Fruit fly (Drosophila melanogaster) Kc167 (cell line): ENCODE data around the gene Orp8.

Experiments used
- Myc ChIP-seq: fragments of >200 bp; optimal IDR thresholded peaks from 2 replicates; lab custom pipeline; 2017; ENCODE audit warnings: missing external identifiers
- Sin3A ChIP-seq: fragments of >200 bp; optimal IDR thresholded peaks from 2 replicates; lab custom pipeline; 2018; ENCODE audit warnings: missing external identifiers
- h ChIP-seq: fragments of >200 bp; optimal IDR thresholded peaks from 3 replicates; lab custom pipeline; 2018; ENCODE audit warnings: missing external identifiers
- insv ChIP-seq: fragments of >200 bp; optimal IDR thresholded peaks from 3 replicates; lab custom pipeline; 2018; ENCODE audit warnings: missing external identifiers
- psq ChIP-seq: fragments of >200 bp; optimal IDR thresholded peaks from 2 replicates; lab custom pipeline; 2017; ENCODE audit warnings: missing external identifiers
- ttk ChIP-seq: sonication (Bioruptor generic); optimal IDR thresholded peaks from 2 replicates; lab custom pipeline; 2017; ENCODE audit warnings: missing external identifiers

Orp8 gene

dm6 chr3R:20310905-20311304 is 1.8 kb downstream of the Orp8 start:
- TF ChIP-seq ttk (lab: Kevin White, UChicago) = no peak
- no peak for TF ChIP-seq h
- no peak for TF ChIP-seq psq (lab: Kevin White, UChicago)
- TF ChIP-seq Myc (lab: Kevin White, UChicago) = no peak
- no peak for TF ChIP-seq Sin3A

DNA sequence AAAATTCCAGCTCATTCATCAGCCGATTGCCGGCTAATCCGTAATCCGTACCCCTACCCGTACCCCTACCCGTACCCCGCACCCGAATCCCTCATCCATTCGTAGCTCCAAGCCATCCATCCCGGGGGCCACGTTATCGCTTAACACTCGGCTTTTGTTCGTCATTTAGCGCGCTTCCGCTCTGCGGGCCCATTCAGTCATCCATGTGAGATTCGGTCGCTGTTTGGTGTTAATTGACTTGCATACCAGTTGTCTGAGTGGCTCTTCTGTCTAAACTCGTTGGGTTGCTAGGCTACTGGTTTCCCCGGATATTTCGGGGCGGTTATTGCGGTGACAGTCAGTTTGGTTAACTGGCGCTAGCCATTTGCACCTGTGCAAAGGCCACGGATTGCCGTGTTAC is 2.3 kb downstream of the Orp8 start:
- TF ChIP-seq h (no peak), ttk (lab: Kevin White, UChicago) (no peak), insv (lab: Kevin White, UChicago) (no peak), Sin3A (no peak), psq (lab: Kevin White, UChicago) (no peak), Myc (lab: Kevin White, UChicago) (no peak)

DNA sequence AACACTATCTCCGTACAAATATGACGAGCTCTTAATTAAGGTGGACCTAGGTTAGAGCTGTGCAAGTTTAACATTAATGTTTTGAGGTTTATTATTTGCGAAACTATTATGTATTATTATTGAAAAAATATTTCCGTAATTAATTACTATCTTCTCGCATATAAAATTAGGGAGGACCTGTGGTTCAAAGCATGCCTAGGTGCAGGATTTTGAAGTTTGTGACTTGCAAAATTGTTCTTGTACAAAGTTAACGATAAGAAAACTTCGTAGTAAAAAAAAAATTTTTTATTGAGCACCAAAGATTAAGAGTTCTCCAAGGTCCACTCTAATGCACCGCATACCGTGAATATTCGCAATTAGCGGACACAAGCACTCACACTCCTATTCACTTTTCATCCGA is 3.7 kb downstream of the Orp8 start:
- TF ChIP-seq Myc (lab: Kevin White, UChicago) (no peak), h (no peak), ttk (lab: Kevin White, UChicago) (no peak), psq (lab: Kevin White, UChicago) (no peak), insv (lab: Kevin White, UChicago) (no peak)

dm6 chr3R:20316599-20316998 is 7.5 kb downstream of the Orp8 start:
- no peak for TF ChIP-seq h
- no peak for TF ChIP-seq insv (lab: Kevin White, UChicago)
- no peak for TF ChIP-seq ttk (lab: Kevin White, UChicago)
- no peak for TF ChIP-seq Myc (lab: Kevin White, UChicago)
- no peak for TF ChIP-seq psq (lab: Kevin White, UChicago)
- TF ChIP-seq Sin3A = no peak

- TF ChIP-seq h = no peak
- no peak for TF ChIP-seq ttk (lab: Kevin White, UChicago)
- TF ChIP-seq psq (lab: Kevin White, UChicago) = no peak
- no peak for TF ChIP-seq Myc (lab: Kevin White, UChicago)
- TF ChIP-seq insv (lab: Kevin White, UChicago) = no peak
- TF ChIP-seq Sin3A = no peak
Observed at dm6 chr3R:20317402-20318165, 8.4 kb downstream of the Orp8 start.

DNA sequence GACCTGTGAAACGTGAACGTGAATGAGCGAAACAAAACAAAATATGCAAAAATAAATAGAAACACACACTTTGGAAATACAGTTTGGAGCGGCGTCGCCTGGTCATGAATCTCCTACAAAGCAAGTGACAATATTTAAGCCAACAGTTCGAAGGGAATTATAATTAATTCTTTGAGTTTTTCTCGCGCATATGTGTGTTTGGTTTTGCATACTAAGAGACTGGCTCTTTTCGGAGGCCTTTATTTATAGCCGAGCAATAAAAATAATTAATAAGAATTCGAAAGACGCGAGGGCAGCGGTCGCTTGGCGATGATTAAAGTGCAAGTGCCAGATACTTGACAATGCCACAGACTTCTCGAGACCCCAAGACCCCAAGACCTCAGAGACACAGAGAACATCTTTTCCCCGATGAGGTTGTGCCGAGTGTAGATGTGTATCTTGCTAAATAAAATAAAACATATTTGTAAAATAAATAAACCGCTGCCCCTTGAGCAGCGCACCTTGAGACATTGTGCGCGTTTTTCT is 9.1 kb downstream of the Orp8 start:
- no peak for TF ChIP-seq Sin3A
- TF ChIP-seq psq (lab: Kevin White, UChicago) = no peak
- TF ChIP-seq ttk (lab: Kevin White, UChicago) = no peak
- no peak for TF ChIP-seq insv (lab: Kevin White, UChicago)
- no peak for TF ChIP-seq Myc (lab: Kevin White, UChicago)
- TF ChIP-seq h = no peak

DNA sequence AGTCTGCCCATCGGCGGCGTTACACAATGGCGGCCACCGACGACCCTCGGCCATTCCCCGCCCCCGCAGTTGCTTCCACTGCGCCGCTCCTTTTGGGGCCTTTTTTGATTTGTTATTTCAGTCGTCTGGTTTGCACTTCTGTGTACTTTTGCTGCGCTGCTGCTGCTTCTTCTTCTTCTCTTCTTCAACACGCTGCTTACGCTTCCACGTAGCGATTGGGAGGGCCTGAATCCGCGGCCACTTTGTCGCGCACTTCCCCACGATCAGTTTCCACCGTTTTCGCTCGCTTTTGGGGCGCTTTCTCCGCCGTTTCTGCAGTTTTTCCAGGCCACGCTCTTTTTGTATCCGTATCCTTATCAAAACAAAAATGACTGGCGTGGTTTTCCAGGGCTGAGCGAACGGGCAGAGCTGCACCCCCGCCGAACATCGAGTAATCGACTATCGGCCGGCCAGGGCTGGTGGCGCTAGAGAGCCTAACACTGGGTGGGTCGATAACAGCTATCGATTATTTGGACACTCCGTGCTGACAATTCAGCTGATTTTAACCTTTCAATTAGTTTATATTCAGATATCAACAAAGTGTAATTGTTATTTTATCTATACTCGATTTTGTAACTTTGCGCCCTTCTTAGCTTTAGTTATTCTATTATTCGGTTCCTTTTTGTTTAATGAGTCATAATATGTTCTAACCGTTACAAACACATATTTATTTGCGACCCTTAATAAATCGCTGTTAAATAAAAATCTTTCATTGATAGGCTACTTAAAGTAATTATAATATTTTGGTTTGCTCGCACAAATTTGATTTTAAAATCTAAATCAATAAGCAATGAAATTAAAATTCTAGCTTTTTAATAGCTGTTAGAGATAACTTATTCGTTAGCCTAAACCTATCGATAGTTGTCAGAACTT is 18.7 kb downstream of the Orp8 start, which contains the start of the genes CG4360 and Sirt2:
TSS of gene CG4360 (minus strand) at position 432 of the 912 bp plus-strand sequence.
TSS of gene Sirt2 (plus strand) at position 894 of the 912 bp plus-strand sequence.
- TF ChIP-seq ttk (lab: Kevin White, UChicago) (no peak), h (no peak), psq (lab: Kevin White, UChicago) (no peak), insv (lab: Kevin White, UChicago) (no peak), Myc (lab: Kevin White, UChicago) (no peak), Sin3A (no peak)

DNA sequence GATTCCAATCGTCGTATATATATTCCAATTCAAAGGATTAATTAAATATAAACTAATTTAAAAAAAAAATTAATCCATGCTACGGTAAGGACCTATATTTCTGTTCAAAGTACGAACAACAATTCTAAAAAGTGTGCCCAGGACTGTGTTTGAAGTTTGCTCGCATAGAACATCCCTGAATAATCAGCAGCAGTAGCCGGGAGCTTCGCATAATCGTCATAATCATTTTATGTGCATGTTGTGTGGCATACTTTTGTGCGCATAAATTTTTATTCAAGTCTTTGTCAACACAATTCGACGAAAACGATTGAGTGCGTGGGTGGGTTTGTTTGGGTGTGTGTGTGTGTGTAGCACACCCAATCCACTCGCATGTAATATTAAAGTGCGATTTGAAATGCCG is 23.5 kb downstream of the Orp8 start:
- TF ChIP-seq psq (lab: Kevin White, UChicago) (no peak), Myc (lab: Kevin White, UChicago) (no peak), ttk (lab: Kevin White, UChicago) (no peak)

DNA sequence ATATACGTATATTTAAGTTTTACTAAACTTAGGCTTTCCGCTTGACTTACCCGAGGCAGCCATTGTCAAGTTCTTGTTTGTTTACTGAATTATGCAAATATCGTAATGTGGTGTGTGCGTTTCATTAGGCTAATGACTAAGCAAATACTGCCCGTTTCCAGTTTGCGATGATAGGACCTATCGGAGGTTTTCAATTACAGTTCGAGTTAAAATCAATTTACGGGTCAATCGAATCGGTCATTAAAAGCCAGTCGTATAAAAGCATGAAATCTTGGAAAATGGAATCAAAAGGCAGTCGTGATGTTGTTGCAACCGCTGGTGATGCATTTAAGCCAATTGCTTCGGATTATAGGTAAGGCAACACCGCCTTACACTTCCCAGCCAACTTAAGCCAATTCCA is 29.5 kb downstream of the Orp8 start, which contains the start of gene Ir92a:
TSS of gene Ir92a (plus strand) at position 301 of the 400 bp plus-strand sequence.
- TF ChIP-seq psq (lab: Kevin White, UChicago) (no peak), ttk (lab: Kevin White, UChicago) (no peak), insv (lab: Kevin White, UChicago) (no peak), Myc (lab: Kevin White, UChicago) (no peak), h (no peak), Sin3A (no peak)

DNA sequence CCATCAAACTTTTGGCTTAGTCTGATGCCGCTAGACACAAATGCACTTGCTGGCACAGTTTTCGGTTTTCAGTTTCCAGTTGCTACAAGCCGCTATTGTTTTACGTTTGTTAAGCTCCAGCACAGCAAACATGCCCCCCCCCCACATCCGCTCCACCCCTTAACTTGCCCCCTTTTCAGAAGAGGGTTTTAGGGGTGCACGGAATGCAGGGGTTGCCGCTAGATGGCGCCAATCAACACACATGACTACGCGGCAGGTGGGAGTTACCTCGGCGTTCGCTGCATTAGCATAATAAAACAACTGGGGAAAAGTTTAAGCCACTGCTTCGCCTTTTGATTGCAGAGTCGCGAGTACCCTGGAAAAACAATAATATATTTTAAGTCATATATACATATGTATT is 37.8 kb downstream of the Orp8 start:
- TF ChIP-seq Sin3A (no peak), Myc (lab: Kevin White, UChicago) (no peak), h (no peak), ttk (lab: Kevin White, UChicago) (no peak)

dm6 chr3R:20350278-20350677 is 41.1 kb downstream of the Orp8 start:
- no peak for TF ChIP-seq h
- TF ChIP-seq ttk (lab: Kevin White, UChicago) = no peak
- TF ChIP-seq insv (lab: Kevin White, UChicago) = no peak
- TF ChIP-seq Myc (lab: Kevin White, UChicago) = no peak
- no peak for TF ChIP-seq Sin3A
- TF ChIP-seq psq (lab: Kevin White, UChicago) = no peak

dm6 chr3R:20360008-20360407 is 50.9 kb downstream of the Orp8 start, which contains the start of gene MtnC:
MtnC (plus strand) TSS chr3R:20360308.
- TF ChIP-seq h (no peak), insv (lab: Kevin White, UChicago) (no peak), ttk (lab: Kevin White, UChicago) (no peak), Myc (lab: Kevin White, UChicago) (no peak), psq (lab: Kevin White, UChicago) (no peak), Sin3A (no peak)
